Worm (Caenorhabditis elegans): ENCODE data around the gene sec-15.

The sec-15 gene

DNA sequence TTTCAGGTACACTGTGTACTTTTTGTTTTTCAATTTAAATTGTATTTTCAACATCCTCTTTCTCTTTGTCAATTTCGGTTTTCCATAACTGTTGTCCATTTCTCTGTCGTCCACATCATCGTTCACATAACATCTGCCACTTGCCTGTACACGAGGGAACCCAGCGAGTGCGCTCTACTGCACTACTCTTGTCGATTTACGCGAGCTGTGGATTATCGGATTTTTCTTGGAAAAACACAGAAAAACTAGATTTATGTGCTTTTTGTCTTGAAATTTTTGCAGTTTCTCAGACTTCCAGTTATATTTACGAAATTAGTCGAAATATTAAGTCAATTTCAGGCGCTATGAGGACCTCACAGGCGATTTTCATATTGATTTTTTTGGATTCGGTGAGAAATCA lies 43.7 kb downstream of the sec-15 start, which contains the start of gene chup-1 (continued):
- no peak for TF ChIP-seq dpl-1 (GFP tag; optimal IDR thresholded peaks at IDR 0.05)
- no peak for TF ChIP-seq nhr-76 (tag; optimal IDR thresholded peaks at IDR 0.05)
- TF ChIP-seq ceh-32 (tag; optimal IDR thresholded peaks at IDR 0.05; ENCODE audit: poor library complexity), result no peak

DNA sequence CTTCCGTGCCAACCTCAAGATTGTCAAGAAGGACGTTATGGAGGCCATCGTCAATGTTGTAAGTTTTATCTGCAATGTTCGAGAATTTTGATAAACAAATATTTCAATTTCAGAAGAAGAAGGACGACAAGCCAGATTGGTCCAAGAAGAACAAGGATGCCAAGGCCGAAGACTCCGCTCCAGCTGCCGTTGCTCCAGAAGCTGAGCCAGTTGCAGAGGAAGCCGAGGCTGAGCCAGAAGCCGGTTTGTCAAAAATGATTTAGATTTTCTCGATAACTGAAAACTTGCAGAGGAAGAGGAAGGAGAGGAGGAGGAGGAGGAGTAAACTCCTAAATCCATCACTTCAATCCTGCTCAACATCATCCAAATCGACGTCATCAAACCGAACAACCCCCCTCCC lies 45.4 kb downstream of the sec-15 start:
- TF ChIP-seq mxl-2 (GFP tag; conservative IDR thresholded peaks at IDR 0.05) (no peak), ama-1 (optimal IDR thresholded peaks at IDR 0.05) (no peak), mep-1 (tag; optimal IDR thresholded peaks at IDR 0.05) (no peak), tra-1 (GFP tag; IDR thresholded peaks at IDR 0.05) (no peak), rbr-2 (tag; optimal IDR thresholded peaks at IDR 0.05) (no peak), ctbp-1 (GFP tag; IDR thresholded peaks at IDR 0.05) (no peak), egl-27 (tag; optimal IDR thresholded peaks at IDR 0.05) (no peak), set-16 (GFP tag; IDR thresholded peaks at IDR 0.05) (peak; percentile 52; the same call in 1 of the 2 replicates), aly-2 (tag; optimal IDR thresholded peaks at IDR 0.05) (no peak), unc-39 (tag; optimal IDR thresholded peaks at IDR 0.05) (no peak), ZK337.2 (GFP tag; IDR thresholded peaks at IDR 0.05) (no peak), daf-19 (GFP tag; conservative IDR thresholded peaks at IDR 0.05) (no peak), zfp-2 (tag; optimal IDR thresholded peaks at IDR 0.05) (no peak), ceh-20 (GFP tag; IDR thresholded peaks at IDR 0.05) (no peak), unc-62 (GFP tag; optimal IDR thresholded peaks at IDR 0.05 in 1 of 2) (peak in 1 of 2 experiments; percentile 46), unc-62 (tag; optimal IDR thresholded peaks at IDR 0.05) (no peak), duxl-1 (tag; optimal IDR thresholded peaks at IDR 0.05; ENCODE audit: poor library complexity) (no peak), aha-1 (tag) (peak; percentile 68), lin-38 (GFP tag; IDR thresholded peaks at IDR 0.05) (no peak), madf-5 (GFP tag; IDR thresholded peaks at IDR 0.05) (no peak), daf-12 (tag; optimal IDR thresholded peaks at IDR 0.05) (no peak), snpc-1.2 (GFP tag; IDR thresholded peaks at IDR 0.05) (no peak), spr-1 (tag; optimal IDR thresholded peaks at IDR 0.05) (no peak), lin-29 (GFP tag; IDR thresholded peaks at IDR 0.05) (no peak), hif-1 (tag; optimal IDR thresholded peaks at IDR 0.05) (no peak), F37D6.2 (tag; optimal IDR thresholded peaks at IDR 0.05) (no peak), skn-1 (tag; optimal IDR thresholded peaks at IDR 0.05) (no peak)

DNA sequence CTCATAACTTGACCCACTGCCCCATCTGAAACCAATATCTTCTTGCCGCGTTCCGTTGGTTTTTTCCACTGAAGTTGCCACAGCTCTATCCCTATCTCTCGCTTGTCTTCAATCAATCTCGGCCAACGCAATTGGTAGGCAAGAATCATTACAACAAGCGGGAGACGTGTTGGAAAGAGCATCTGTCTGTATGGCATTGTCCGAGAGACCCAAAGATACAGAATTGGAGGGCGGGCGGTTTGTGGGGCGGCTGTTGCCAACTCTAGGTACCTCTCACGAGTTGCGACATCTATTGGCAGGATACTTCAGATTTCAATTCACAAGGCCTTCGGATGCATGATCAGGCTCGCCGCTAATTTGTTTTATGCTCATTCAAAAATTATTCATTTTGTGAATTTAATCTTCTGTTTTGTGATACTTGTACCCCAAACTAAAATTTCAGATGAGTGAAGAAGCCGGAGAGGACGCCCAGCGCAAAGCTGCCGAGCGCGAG lies 46.5 kb downstream of the sec-15 start, which contains the start of gene unc-27:
Gene unc-27 (plus strand): TSS at position 443 of the 493 bp plus-strand sequence.
- no peak for TF ChIP-seq dmd-8 (GFP tag; IDR thresholded peaks at IDR 0.05)
- peak in 1 of 2 experiments; percentile 49 for TF ChIP-seq daf-16 (GFP tag; optimal IDR thresholded peaks at IDR 0.05)
- TF ChIP-seq daf-16 (tag; optimal IDR thresholded peaks at IDR 0.05), result no peak
- TF ChIP-seq F44E2.7 (GFP tag; IDR thresholded peaks at IDR 0.05), result no peak
- TF ChIP-seq tra-1 (GFP tag; IDR thresholded peaks at IDR 0.05), result no peak
- peak; percentile 4 for TF ChIP-seq mxl-3 (GFP tag; optimal IDR thresholded peaks at IDR 0.05)
- TF ChIP-seq hlh-11 (tag; optimal IDR thresholded peaks at IDR 0.05), result peak; percentile 39

DNA sequence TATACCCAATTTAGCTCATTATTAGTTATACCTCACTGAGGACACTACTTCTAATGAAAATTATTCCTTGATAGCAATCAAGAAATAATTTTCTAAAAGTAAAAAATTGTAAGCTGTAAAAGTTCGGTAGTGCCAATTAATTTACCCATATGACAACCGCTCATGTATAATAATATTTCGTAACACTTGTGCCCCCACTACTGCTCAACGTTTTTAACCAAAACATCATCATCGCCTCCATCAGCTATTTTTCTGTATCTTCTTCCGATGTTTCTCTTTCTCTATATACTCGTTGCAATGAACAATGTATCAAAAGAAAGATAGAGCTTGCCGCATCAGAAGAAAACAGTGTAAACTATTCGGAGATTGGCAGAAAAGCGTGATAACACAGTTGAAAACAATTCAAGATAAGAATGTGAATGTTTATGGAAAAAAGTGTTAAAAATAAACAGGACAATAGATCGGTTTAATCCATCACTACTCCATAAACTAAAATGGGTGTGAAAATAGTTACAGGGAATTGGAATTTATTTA lies 47.8 kb downstream of the sec-15 start:
- TF ChIP-seq Y5F2A.4 (GFP tag; optimal IDR thresholded peaks at IDR 0.05), result no peak
- no peak for TF ChIP-seq zfp-3 (GFP tag; conservative IDR thresholded peaks at IDR 0.05)
- no peak for TF ChIP-seq unc-130 (GFP tag; optimal IDR thresholded peaks at IDR 0.05)
- TF ChIP-seq daf-16 (GFP tag; optimal IDR thresholded peaks at IDR 0.05), result peak in 1 of 2 experiments; percentile 92
- TF ChIP-seq daf-16 (tag; optimal IDR thresholded peaks at IDR 0.05), result peak; percentile 99
- TF ChIP-seq ceh-32 (tag; optimal IDR thresholded peaks at IDR 0.05; ENCODE audit: poor library complexity), result no peak
- TF ChIP-seq mdl-1 (tag; optimal IDR thresholded peaks at IDR 0.05), result no peak
- TF ChIP-seq zfp-2 (tag; optimal IDR thresholded peaks at IDR 0.05), result no peak
- no peak for TF ChIP-seq daf-12 (tag; optimal IDR thresholded peaks at IDR 0.05)
- TF ChIP-seq fkh-10 (GFP tag; optimal IDR thresholded peaks at IDR 0.05), result no peak
- no peak for TF ChIP-seq jun-1 (tag; optimal IDR thresholded peaks at IDR 0.05)
- no peak for TF ChIP-seq spr-3 (GFP tag; optimal IDR thresholded peaks at IDR 0.05)
- no peak for TF ChIP-seq mxl-2 (GFP tag; conservative IDR thresholded peaks at IDR 0.05)
- TF ChIP-seq T26A8.4 (GFP tag; IDR thresholded peaks at IDR 0.05), result no peak
- TF ChIP-seq hif-1 (tag; optimal IDR thresholded peaks at IDR 0.05), result no peak
- TF ChIP-seq vab-7 (GFP tag; IDR thresholded peaks at IDR 0.05), result no peak
- TF ChIP-seq snpc-4 (tag; optimal IDR thresholded peaks at IDR 0.05), result no peak
- no peak for TF ChIP-seq nhr-25 (tag; optimal IDR thresholded peaks at IDR 0.05; ENCODE audit: borderline replicate concordance, insufficient read depth)
